Worm (Caenorhabditis elegans): ENCODE results near the gene C15C7.6.

Gene C15C7.6

DNA sequence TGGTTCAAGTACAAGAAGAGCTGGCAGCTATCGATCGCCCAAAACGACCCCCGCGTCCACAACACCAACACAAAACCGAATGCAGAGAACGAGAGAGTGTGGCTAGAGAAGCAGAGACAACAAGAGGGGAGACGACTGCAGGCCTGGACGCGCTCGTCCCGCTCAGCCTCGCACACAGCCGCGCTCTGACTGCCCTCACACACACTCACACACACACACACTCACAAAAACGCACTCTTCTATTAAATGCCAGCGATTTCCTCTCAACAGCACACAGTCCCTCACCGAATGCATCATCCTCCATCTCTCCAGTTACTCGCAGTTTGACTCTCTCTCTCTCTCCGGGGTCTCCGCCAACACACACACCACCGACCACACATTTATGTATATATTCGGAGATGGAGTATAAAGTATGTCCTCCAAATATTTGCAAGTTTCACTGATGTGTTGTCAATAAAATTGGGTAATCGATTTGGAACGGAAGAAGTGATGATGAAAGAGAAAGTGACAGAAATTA lies 42.7 kb downstream of the C15C7.6 start (continued):
- TF ChIP-seq hif-1 (tag; optimal IDR thresholded peaks at IDR 0.05) (peak; percentile 73 to 95), nhr-28 (tag; optimal IDR thresholded peaks at IDR 0.05) (peak; percentile 91), cey-2 (tag; optimal IDR thresholded peaks at IDR 0.05; ENCODE audit: borderline replicate concordance, insufficient read depth) (no peak), hlh-11 (tag; optimal IDR thresholded peaks at IDR 0.05) (peak; percentile 98), egl-27 (tag; optimal IDR thresholded peaks at IDR 0.05) (no peak), ztf-7 (tag; optimal IDR thresholded peaks at IDR 0.05) (peak; percentile 24), tag-97 (GFP tag; IDR thresholded peaks at IDR 0.05) (peak; percentile 65; the same call in 1 of the 2 replicates), unc-130 (GFP tag; optimal IDR thresholded peaks at IDR 0.05) (no peak), egl-43 (GFP tag; IDR thresholded peaks at IDR 0.05) (no peak), nhr-41 (GFP tag; IDR thresholded peaks at IDR 0.05) (no peak), pqm-1 (tag; optimal IDR thresholded peaks at IDR 0.05) (peak; percentile 13), lim-7 (GFP tag; IDR thresholded peaks at IDR 0.05) (0 out of 2 replicates have a peak, but pooled peaks have one; percentile 39)

ce11 chrX:3126979-3127378 lies 43.4 kb downstream of the C15C7.6 start, which contains the start of gene spc-1:
Gene spc-1 (minus strand): TSS chrX:3127079.
- TF ChIP-seq ceh-44 (GFP tag; IDR thresholded peaks at IDR 0.05): no peak
- TF ChIP-seq hif-1 (tag; optimal IDR thresholded peaks at IDR 0.05): no peak
- no peak for TF ChIP-seq ctbp-1 (GFP tag; IDR thresholded peaks at IDR 0.05)
- no peak for TF ChIP-seq ceh-20 (GFP tag; IDR thresholded peaks at IDR 0.05)
- TF ChIP-seq arid-1 (GFP tag; conservative IDR thresholded peaks at IDR 0.05): no peak
- no peak for TF ChIP-seq nhr-102 (tag; optimal IDR thresholded peaks at IDR 0.05)
- no peak for TF ChIP-seq nhr-237 (tag; optimal IDR thresholded peaks at IDR 0.05)
- no peak for TF ChIP-seq madf-5 (GFP tag; IDR thresholded peaks at IDR 0.05)
- TF ChIP-seq zag-1 (tag; optimal IDR thresholded peaks at IDR 0.05): no peak
- no peak for TF ChIP-seq nhr-28 (tag; optimal IDR thresholded peaks at IDR 0.05)
- TF ChIP-seq pha-4 (GFP tag; IDR thresholded peaks at IDR 0.05): no peak
- no peak for TF ChIP-seq pha-4 (tag; optimal IDR thresholded peaks at IDR 0.05)
- no peak for TF ChIP-seq lin-39 (tag; optimal IDR thresholded peaks at IDR 0.05)
- no peak for TF ChIP-seq zip-11 (GFP tag; IDR thresholded peaks at IDR 0.05)
- TF ChIP-seq hmg-1.1 (GFP tag; IDR thresholded peaks at IDR 0.05): no peak

ce11 chrX:3126233-3126632 lies 44.1 kb downstream of the C15C7.6 start:
- TF ChIP-seq zip-11 (GFP tag; IDR thresholded peaks at IDR 0.05) (no peak), dve-1 (tag; optimal IDR thresholded peaks at IDR 0.05; ENCODE audit: insufficient read depth) (no peak), D1046.2 (GFP tag; IDR thresholded peaks at IDR 0.05) (no peak), mdl-1 (tag; optimal IDR thresholded peaks at IDR 0.05) (peak in 1 of 2 experiments; percentile 31), mxl-3 (GFP tag; optimal IDR thresholded peaks at IDR 0.05) (no peak), attf-4 (tag; optimal IDR thresholded peaks at IDR 0.05) (no peak), aha-1 (tag) (peak; percentile 11), pqm-1 (tag; optimal IDR thresholded peaks at IDR 0.05) (no peak), R02D3.7 (tag; optimal IDR thresholded peaks at IDR 0.05) (no peak), egl-27 (tag; optimal IDR thresholded peaks at IDR 0.05) (no peak), set-16 (GFP tag; IDR thresholded peaks at IDR 0.05) (0 out of 2 replicates have a peak, but pooled peaks have one; percentile 16), dmd-9 (GFP tag; IDR thresholded peaks at IDR 0.05) (no peak), dmd-6 (GFP tag; IDR thresholded peaks at IDR 0.05) (0 out of 2 replicates have a peak, but pooled peaks have one; percentile 14), hif-1 (tag; optimal IDR thresholded peaks at IDR 0.05) (no peak), ZK337.2 (GFP tag; IDR thresholded peaks at IDR 0.05) (no peak), zfp-2 (tag; optimal IDR thresholded peaks at IDR 0.05) (no peak), fkh-10 (GFP tag; optimal IDR thresholded peaks at IDR 0.05) (peak; percentile 44), snpc-1.2 (GFP tag; IDR thresholded peaks at IDR 0.05) (no peak), unc-130 (GFP tag; optimal IDR thresholded peaks at IDR 0.05) (no peak), daf-8 (GFP tag; IDR thresholded peaks at IDR 0.05) (no peak), zfp-3 (GFP tag; conservative IDR thresholded peaks at IDR 0.05) (no peak), F26F4.8 (GFP tag; conservative IDR thresholded peaks at IDR 0.05) (no peak), spr-3 (GFP tag; optimal IDR thresholded peaks at IDR 0.05) (no peak), nhr-237 (tag; optimal IDR thresholded peaks at IDR 0.05) (no peak), unc-39 (tag; optimal IDR thresholded peaks at IDR 0.05) (no peak), vab-7 (GFP tag; IDR thresholded peaks at IDR 0.05) (no peak), nhr-48 (tag; optimal IDR thresholded peaks at IDR 0.05) (no peak), daf-12 (tag; optimal IDR thresholded peaks at IDR 0.05) (no peak), F44E2.7 (GFP tag; IDR thresholded peaks at IDR 0.05) (no peak)

All from whole organism, L4 larva.